Worm (Caenorhabditis elegans): ENCODE results near the gene pcm-1.

- TF ChIP-seq daf-12 (tag; optimal IDR thresholded peaks at IDR 0.05) (no peak), nhr-237 (tag; optimal IDR thresholded peaks at IDR 0.05) (no peak), nhr-12 (tag; optimal IDR thresholded peaks at IDR 0.05) (no peak)
These were observed 48.7 kb upstream of the pcm-1 start for ce11 chrV:6012401-6012800.

All from whole organism, L3 larva.